Worm (Caenorhabditis elegans): ENCODE data around the gene nob-1.

- no peak for TF ChIP-seq him-1 (tag; optimal IDR thresholded peaks at IDR 0.05)
- no peak for TF ChIP-seq W03F9.2 (tag; optimal IDR thresholded peaks at IDR 0.05)
- TF ChIP-seq dao-5 (tag; optimal IDR thresholded peaks at IDR 0.05) = no peak
These were observed 19.6 kb downstream of the nob-1 start for ce11 chrIII:12064494-12064893.
